Worm (Caenorhabditis elegans): ENCODE measurements around the gene hlh-12.

- no peak for TF ChIP-seq him-1 (tag; optimal IDR thresholded peaks at IDR 0.05)
- TF ChIP-seq W03F9.2 (tag; optimal IDR thresholded peaks at IDR 0.05) = no peak
- no peak for TF ChIP-seq dao-5 (tag; optimal IDR thresholded peaks at IDR 0.05)
These were observed 15.1 kb downstream of the hlh-12 start for ce11 chrIV:8464187-8464586.

Measured in whole organism, L4/young adult.